Worm (Caenorhabditis elegans): ENCODE results near the gene fut-1.

fut-1 gene

DNA sequence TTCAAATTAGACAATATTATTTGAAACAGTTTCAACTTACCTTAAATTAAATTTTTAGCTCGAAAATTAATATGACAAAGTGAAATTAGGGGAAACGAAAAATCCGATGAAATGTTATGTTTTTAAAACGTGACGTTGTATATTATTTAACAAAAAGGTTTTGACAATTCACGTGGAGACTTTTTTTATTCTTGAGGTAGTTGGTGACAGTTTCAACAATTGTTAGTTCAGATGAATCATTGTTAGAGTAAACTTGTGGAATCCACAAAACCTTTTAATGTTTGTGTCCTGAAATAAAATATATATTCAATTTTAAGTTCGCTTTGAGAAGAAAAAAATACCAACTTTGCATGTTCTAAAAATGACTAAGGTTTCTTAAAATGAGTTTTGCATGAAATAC, at the start of gene fut-1:
Gene fut-1, minus strand, starts transcription at position 101 of the 400 bp plus-strand sequence.
- no peak for TF ChIP-seq nhr-237 (tag; optimal IDR thresholded peaks at IDR 0.05)
- TF ChIP-seq ceh-39 (tag; optimal IDR thresholded peaks at IDR 0.05) = no peak
- no peak for TF ChIP-seq elt-1 (tag; optimal IDR thresholded peaks at IDR 0.05; ENCODE audit: borderline replicate concordance, insufficient read depth)
- TF ChIP-seq lsy-2 (tag; optimal IDR thresholded peaks at IDR 0.05) = no peak
- no peak for TF ChIP-seq drap-1 (GFP tag; optimal IDR thresholded peaks at IDR 0.05)
- TF ChIP-seq nhr-2 (tag; optimal IDR thresholded peaks at IDR 0.05) = no peak
- TF ChIP-seq elt-3 (tag; optimal IDR thresholded peaks at IDR 0.05) = no peak
- no peak for TF ChIP-seq pha-4 (tag; optimal IDR thresholded peaks at IDR 0.05)
- no peak for TF ChIP-seq ham-2 (GFP tag; optimal IDR thresholded peaks at IDR 0.05)
- TF ChIP-seq blmp-1 (tag; optimal IDR thresholded peaks at IDR 0.05) = no peak
- TF ChIP-seq sem-2 (GFP tag; optimal IDR thresholded peaks at IDR 0.05) = no peak

DNA sequence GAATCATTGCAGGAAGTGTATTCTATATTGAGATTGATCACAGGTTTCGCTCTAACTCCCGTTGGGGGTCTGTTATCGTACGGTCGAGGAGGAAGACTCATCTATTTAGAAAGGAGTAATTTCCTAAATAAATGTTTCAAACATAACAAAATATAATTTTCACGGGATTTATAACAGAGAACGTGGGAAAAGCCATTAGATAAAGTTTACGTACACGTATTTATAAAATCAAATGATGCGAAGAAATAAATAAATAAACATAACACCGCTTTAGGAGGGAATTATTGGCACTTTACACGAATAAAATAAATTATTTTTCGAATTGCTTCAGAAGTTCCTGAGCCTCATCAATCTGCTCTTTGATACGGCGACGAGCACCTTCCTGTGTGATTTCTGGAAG, 49.1 kb upstream of the fut-1 start, which contains the start of gene F07H5.10:
Gene F07H5.10, minus strand, starts transcription at position 101 of the 400 bp plus-strand sequence.
- TF ChIP-seq unc-39 (tag; optimal IDR thresholded peaks at IDR 0.05) (no peak), ztf-11 (tag; optimal IDR thresholded peaks at IDR 0.05) (no peak), mls-2 (tag; optimal IDR thresholded peaks at IDR 0.05) (no peak), lsy-2 (tag; optimal IDR thresholded peaks at IDR 0.05) (no peak), ceh-83 (GFP tag; optimal IDR thresholded peaks at IDR 0.05) (no peak), nhr-237 (tag; optimal IDR thresholded peaks at IDR 0.05) (no peak), nhr-76 (tag; optimal IDR thresholded peaks at IDR 0.05) (no peak), blmp-1 (tag; optimal IDR thresholded peaks at IDR 0.05) (no peak), hlh-1 (tag; optimal IDR thresholded peaks at IDR 0.05) (no peak), flh-1 (GFP tag; optimal IDR thresholded peaks at IDR 0.05) (no peak)

DNA sequence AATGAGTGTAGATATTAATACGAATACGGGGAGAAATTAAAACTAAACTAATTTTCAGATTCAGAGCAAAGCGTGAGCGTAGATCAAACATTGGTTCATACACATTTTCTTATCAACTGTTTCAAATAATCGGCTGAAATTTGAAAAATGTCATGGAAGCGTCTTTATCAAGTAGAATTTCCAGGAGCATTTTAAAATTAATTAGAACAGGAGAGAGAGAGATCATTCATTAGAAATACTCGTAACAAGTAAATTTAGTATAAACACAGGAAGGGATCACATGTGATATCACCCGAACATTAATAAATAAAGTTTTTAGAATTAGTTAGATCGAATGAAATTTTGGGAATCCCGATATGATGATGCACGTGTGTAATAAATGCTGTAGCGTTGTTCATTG, 47.5 kb upstream of the fut-1 start, which contains the start of gene pho-13:
Gene pho-13, minus strand, starts transcription at position 101 of the 400 bp plus-strand sequence.
- no peak for TF ChIP-seq drap-1 (GFP tag; optimal IDR thresholded peaks at IDR 0.05)
- no peak for TF ChIP-seq sptf-1 (tag; optimal IDR thresholded peaks at IDR 0.05)
- no peak for TF ChIP-seq lin-32 (GFP tag; optimal IDR thresholded peaks at IDR 0.05)
- TF ChIP-seq flh-1 (GFP tag; optimal IDR thresholded peaks at IDR 0.05) = no peak
- TF ChIP-seq ces-1 (GFP tag; optimal IDR thresholded peaks at IDR 0.05) = no peak
- no peak for TF ChIP-seq zip-8 (tag; optimal IDR thresholded peaks at IDR 0.05)
- no peak for TF ChIP-seq ham-2 (GFP tag; optimal IDR thresholded peaks at IDR 0.05)
- TF ChIP-seq elt-3 (tag; optimal IDR thresholded peaks at IDR 0.05) = no peak
- no peak for TF ChIP-seq blmp-1 (tag; optimal IDR thresholded peaks at IDR 0.05)
- TF ChIP-seq tbx-8 (GFP tag; optimal IDR thresholded peaks at IDR 0.05) = no peak
- TF ChIP-seq mls-2 (tag; optimal IDR thresholded peaks at IDR 0.05) = no peak
- no peak for TF ChIP-seq nhr-76 (tag; optimal IDR thresholded peaks at IDR 0.05)
- TF ChIP-seq nhr-237 (tag; optimal IDR thresholded peaks at IDR 0.05) = no peak
- no peak for TF ChIP-seq elt-1 (tag; optimal IDR thresholded peaks at IDR 0.05; ENCODE audit: borderline replicate concordance, insufficient read depth)
- no peak for TF ChIP-seq bed-3 (GFP tag; optimal IDR thresholded peaks at IDR 0.05)
- no peak for TF ChIP-seq mab-5 (tag; optimal IDR thresholded peaks at IDR 0.05)
- TF ChIP-seq nhr-2 (tag; optimal IDR thresholded peaks at IDR 0.05) = no peak
- no peak for TF ChIP-seq nhr-12 (tag; optimal IDR thresholded peaks at IDR 0.05)
- no peak for TF ChIP-seq M03D4.4 (tag; optimal IDR thresholded peaks at IDR 0.05)
- TF ChIP-seq sem-2 (GFP tag; optimal IDR thresholded peaks at IDR 0.05) = no peak

ce11 chrII:8800830-8801229, 41.4 kb upstream of the fut-1 start, which contains the start of gene appg-2:
Gene appg-2 (plus strand): TSS chrII:8801130.
- TF ChIP-seq snpc-4 (tag; optimal IDR thresholded peaks at IDR 0.05) = no peak
- no peak for TF ChIP-seq lin-13 (tag; optimal IDR thresholded peaks at IDR 0.05)
- no peak for TF ChIP-seq flh-1 (GFP tag; optimal IDR thresholded peaks at IDR 0.05)
- no peak for TF ChIP-seq nhr-28 (tag; optimal IDR thresholded peaks at IDR 0.05)
- TF ChIP-seq unc-62 (GFP tag; optimal IDR thresholded peaks at IDR 0.05) = no peak

DNA sequence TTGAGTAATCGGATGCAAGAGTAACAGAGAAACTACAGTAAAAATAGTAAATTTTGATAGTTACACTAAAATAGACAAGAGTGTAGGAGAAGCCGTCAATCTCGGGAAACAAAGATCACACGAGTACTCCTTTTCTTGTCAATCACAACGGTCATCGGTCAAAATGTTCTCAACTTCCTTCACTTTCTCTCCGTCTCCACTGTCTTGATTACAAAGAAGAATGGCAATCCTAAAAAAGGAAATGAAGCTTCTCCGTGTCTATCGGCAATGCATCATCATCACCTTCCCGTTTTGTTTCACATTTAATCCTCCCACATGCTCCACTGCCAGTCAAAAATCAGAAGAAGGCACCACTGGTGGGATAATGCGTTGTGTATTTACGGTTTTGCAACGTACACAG, 40.3 kb upstream of the fut-1 start:
- TF ChIP-seq mab-5 (tag; optimal IDR thresholded peaks at IDR 0.05) (no peak), unc-120 (tag; optimal IDR thresholded peaks at IDR 0.05; ENCODE audit: poor library complexity, severe bottlenecking) (no peak), cnd-1 (tag; optimal IDR thresholded peaks at IDR 0.05) (no peak), ceh-83 (GFP tag; optimal IDR thresholded peaks at IDR 0.05) (no peak), M03D4.4 (tag; optimal IDR thresholded peaks at IDR 0.05) (no peak), ztf-11 (tag; optimal IDR thresholded peaks at IDR 0.05) (no peak), unc-62 (GFP tag; optimal IDR thresholded peaks at IDR 0.05) (no peak), nhr-2 (tag; optimal IDR thresholded peaks at IDR 0.05) (no peak), mls-2 (tag; optimal IDR thresholded peaks at IDR 0.05) (no peak), snpc-4 (tag; optimal IDR thresholded peaks at IDR 0.05) (no peak), elt-1 (tag; optimal IDR thresholded peaks at IDR 0.05; ENCODE audit: borderline replicate concordance, insufficient read depth) (no peak), bed-3 (GFP tag; optimal IDR thresholded peaks at IDR 0.05) (no peak), zip-8 (tag; optimal IDR thresholded peaks at IDR 0.05) (no peak), flh-1 (GFP tag; optimal IDR thresholded peaks at IDR 0.05) (no peak), hlh-1 (tag; optimal IDR thresholded peaks at IDR 0.05) (no peak), drap-1 (GFP tag; optimal IDR thresholded peaks at IDR 0.05) (no peak), lin-13 (tag; optimal IDR thresholded peaks at IDR 0.05) (no peak), lin-32 (GFP tag; optimal IDR thresholded peaks at IDR 0.05) (no peak)
